Worm (Caenorhabditis elegans): ENCODE results near the gene K08E3.2.

Gene K08E3.2

DNA sequence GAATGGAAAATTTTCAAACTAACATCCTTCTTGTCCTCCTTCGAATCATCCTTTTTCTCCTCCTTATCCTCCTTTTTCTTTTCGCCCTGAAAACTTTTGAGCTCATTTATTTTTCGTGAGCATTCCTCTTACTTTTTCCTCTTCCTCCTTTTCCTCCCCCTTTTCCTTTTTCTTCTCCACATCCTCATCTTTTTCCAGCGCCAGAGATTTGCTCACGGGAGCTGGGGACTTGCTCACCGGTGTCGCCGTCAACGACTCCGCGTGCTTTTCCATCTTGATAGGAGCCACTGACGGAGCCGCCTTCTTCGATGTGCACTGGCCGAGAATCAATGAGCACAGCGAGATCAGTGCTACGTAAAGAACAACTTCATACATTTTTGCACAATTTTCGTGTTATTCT, at the start of gene K08E3.2:
TSS of gene K08E3.2 (minus strand) at position 375 of the 400 bp plus-strand sequence.
- TF ChIP-seq pha-4 (GFP tag; IDR thresholded peaks at IDR 0.05): 0 out of 2 replicates have a peak, but pooled peaks have one; percentile 47
- TF ChIP-seq pha-4 (tag; optimal IDR thresholded peaks at IDR 0.05): no peak
- TF ChIP-seq aha-1 (tag): peak; percentile 15
- no peak for TF ChIP-seq ces-1 (GFP tag; optimal IDR thresholded peaks at IDR 0.05)
- peak; percentile 77 for TF ChIP-seq set-16 (GFP tag; IDR thresholded peaks at IDR 0.05)
- TF ChIP-seq ama-1 (optimal IDR thresholded peaks at IDR 0.05): no peak
- TF ChIP-seq hmg-1.1 (GFP tag; IDR thresholded peaks at IDR 0.05): 0 out of 2 replicates have a peak, but pooled peaks have one; percentile 28

DNA sequence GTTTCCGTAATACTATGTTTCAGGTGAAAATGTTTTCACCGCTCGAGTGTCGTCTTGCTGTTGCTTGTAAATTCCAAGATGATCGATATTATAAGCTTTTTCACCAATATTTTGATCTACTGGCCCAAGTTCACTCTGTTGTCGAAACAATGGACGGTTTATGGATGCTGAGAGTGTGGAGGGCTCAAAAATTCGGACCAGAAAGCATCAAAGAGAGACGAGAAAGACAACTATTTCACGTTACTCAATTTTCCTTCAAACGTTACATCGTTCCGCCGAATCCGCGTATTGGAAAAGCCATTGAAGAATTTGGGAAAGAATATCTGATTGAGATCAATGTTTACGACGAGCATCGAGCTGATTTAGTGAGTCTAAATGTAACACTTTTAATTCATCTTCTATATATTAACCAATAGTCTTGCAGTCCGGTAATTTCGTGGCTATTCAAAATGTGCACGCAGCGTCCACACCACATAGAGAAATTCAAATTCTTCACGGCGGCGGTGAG, 31.8 kb upstream of the K08E3.2 start, which contains the start of gene pot-3:
TSS of gene pot-3 (plus strand) at position 17 of the 508 bp plus-strand sequence.
- TF ChIP-seq dmd-9 (GFP tag; IDR thresholded peaks at IDR 0.05): no peak
- TF ChIP-seq hlh-30 (tag; optimal IDR thresholded peaks at IDR 0.05; ENCODE audit: insufficient read depth): no peak
- no peak for TF ChIP-seq nhr-42 (GFP tag; IDR thresholded peaks at IDR 0.05)
- TF ChIP-seq mes-2 (tag; optimal IDR thresholded peaks at IDR 0.05; ENCODE audit: poor library complexity, severe bottlenecking): peak; percentile 45
- TF ChIP-seq sdz-12 (GFP tag; optimal IDR thresholded peaks at IDR 0.05): no peak
- TF ChIP-seq hlh-11 (tag; optimal IDR thresholded peaks at IDR 0.05): no peak
- TF ChIP-seq ctbp-1 (GFP tag; IDR thresholded peaks at IDR 0.05): no peak
- peak; percentile 47 for TF ChIP-seq duxl-1 (tag; optimal IDR thresholded peaks at IDR 0.05; ENCODE audit: poor library complexity)
- TF ChIP-seq php-3 (GFP tag; IDR thresholded peaks at IDR 0.05): no peak
- no peak for TF ChIP-seq saeg-2 (GFP tag; IDR thresholded peaks at IDR 0.05)
- no peak for TF ChIP-seq snpc-4 (tag; optimal IDR thresholded peaks at IDR 0.05)
- TF ChIP-seq tag-97 (GFP tag; IDR thresholded peaks at IDR 0.05): no peak
- TF ChIP-seq D1046.2 (GFP tag; IDR thresholded peaks at IDR 0.05): no peak
- no peak for TF ChIP-seq attf-4 (tag; optimal IDR thresholded peaks at IDR 0.05)
- TF ChIP-seq Y105C5A.15 (GFP tag; IDR thresholded peaks at IDR 0.05): no peak
- no peak for TF ChIP-seq nhr-41 (GFP tag; IDR thresholded peaks at IDR 0.05)
- no peak for TF ChIP-seq ama-1 (optimal IDR thresholded peaks at IDR 0.05)
- peak in 1 of 2 experiments; percentile 79 for TF ChIP-seq unc-62 (GFP tag; optimal IDR thresholded peaks at IDR 0.05 in 1 of 2)
- no peak for TF ChIP-seq unc-62 (tag; optimal IDR thresholded peaks at IDR 0.05)

DNA sequence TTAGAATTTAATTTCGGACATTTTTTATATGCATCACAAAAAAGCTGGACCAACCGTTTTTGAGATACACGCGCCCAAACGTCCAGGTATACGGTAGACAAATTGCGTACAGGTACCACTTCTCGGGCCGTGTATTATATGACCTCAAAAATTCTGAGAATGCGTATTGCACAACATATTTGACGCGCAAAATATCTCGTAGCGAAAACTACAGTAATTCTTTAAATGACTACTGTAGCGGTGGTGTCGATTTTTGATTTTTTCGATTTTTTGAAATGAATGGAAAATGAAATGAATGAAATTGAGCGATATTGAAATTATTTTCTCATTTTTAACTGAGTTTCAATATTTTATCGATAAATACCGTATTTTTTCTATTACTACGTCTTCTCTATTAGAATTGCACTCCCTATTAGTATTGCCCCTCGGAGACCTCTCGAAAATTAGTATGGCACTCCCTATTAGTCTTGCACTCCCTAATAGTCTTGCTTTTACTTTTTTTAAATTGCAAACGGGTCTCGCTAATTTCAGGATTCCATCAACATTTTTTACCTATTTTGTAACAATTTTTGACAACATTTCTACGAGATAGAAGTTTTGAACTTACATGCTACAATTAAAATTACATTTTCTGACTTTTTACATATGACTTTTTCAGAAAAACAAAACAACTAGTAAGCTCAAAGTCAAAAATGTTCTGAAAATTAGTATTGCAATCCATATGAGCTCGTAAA, 31.0 kb upstream of the K08E3.2 start:
- TF ChIP-seq F26F4.8 (GFP tag; conservative IDR thresholded peaks at IDR 0.05): no peak
- peak; percentile 39 for TF ChIP-seq mes-2 (tag; optimal IDR thresholded peaks at IDR 0.05; ENCODE audit: poor library complexity, severe bottlenecking)
- TF ChIP-seq unc-62 (GFP tag; optimal IDR thresholded peaks at IDR 0.05 in 1 of 2): peak in 1 of 2 experiments; percentile 95
- no peak for TF ChIP-seq unc-62 (tag; optimal IDR thresholded peaks at IDR 0.05)

DNA sequence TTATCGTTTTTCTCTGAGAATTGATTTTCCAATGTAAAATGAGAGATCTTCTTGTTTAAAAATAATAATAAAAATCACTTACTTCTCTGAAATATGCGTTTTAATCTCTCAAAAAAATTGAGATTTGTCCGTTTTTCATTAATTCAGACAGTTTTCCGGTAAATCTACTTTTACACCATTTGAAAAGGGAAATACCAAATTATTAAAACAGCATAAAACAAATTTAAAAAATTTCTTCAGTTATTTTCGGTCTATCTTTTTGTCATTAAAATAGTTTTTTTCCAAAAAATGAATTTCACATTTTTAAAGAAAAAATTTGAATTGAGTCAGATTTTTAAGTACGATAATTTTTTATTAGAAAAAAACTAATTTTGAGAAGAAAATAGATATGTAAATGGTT, 30.3 kb upstream of the K08E3.2 start:
- TF ChIP-seq pqm-1 (tag; optimal IDR thresholded peaks at IDR 0.05) (no peak), unc-130 (GFP tag; optimal IDR thresholded peaks at IDR 0.05) (no peak), nhr-10 (tag; optimal IDR thresholded peaks at IDR 0.05) (no peak), Y48G9A.11 (GFP tag; IDR thresholded peaks at IDR 0.05) (no peak), mdl-1 (tag; optimal IDR thresholded peaks at IDR 0.05) (peak in 1 of 2 experiments; percentile 32)

DNA sequence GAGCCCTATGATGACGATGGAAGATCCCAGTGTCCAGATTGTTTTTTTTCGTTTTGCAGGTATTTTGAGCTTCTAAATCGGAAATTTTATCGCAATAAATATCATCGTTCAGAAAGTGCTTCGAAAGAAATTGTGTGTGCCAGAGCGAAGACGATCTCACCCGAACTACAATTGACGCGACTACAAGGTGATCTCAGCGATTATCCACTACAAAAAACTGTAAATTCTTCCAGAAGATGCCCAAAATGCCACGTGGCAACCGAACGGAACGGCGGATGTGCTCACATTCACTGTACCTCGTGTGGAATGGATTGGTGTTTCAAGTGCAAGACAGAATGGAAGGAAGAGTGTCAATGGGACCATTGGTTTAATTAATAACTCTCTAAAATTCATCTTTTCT, 24.4 kb upstream of the K08E3.2 start, which contains the start of gene mdt-29:
TSS of gene mdt-29 (plus strand) at position 301 of the 400 bp plus-strand sequence.
- TF ChIP-seq rbr-2 (tag; optimal IDR thresholded peaks at IDR 0.05): no peak
- TF ChIP-seq unc-130 (GFP tag; optimal IDR thresholded peaks at IDR 0.05): no peak
- no peak for TF ChIP-seq ctbp-1 (GFP tag; IDR thresholded peaks at IDR 0.05)
- TF ChIP-seq zfp-2 (tag; optimal IDR thresholded peaks at IDR 0.05): no peak
- no peak for TF ChIP-seq nhr-77 (tag; optimal IDR thresholded peaks at IDR 0.05)
- TF ChIP-seq hmg-1.1 (GFP tag; IDR thresholded peaks at IDR 0.05): no peak
- TF ChIP-seq mes-2 (tag; optimal IDR thresholded peaks at IDR 0.05; ENCODE audit: poor library complexity, severe bottlenecking): no peak
- TF ChIP-seq ztf-7 (tag; optimal IDR thresholded peaks at IDR 0.05): no peak
- TF ChIP-seq pha-4 (GFP tag; IDR thresholded peaks at IDR 0.05): no peak
- TF ChIP-seq pha-4 (tag; optimal IDR thresholded peaks at IDR 0.05): no peak
- no peak for TF ChIP-seq snpc-1.2 (GFP tag; IDR thresholded peaks at IDR 0.05)
- TF ChIP-seq nhr-76 (tag; optimal IDR thresholded peaks at IDR 0.05): no peak
- no peak for TF ChIP-seq zag-1 (tag; optimal IDR thresholded peaks at IDR 0.05)
- TF ChIP-seq Y75B8A.6 (GFP tag; IDR thresholded peaks at IDR 0.05): no peak
